Worm (Caenorhabditis elegans): ENCODE measurements around the gene aff-1.

The aff-1 gene

DNA sequence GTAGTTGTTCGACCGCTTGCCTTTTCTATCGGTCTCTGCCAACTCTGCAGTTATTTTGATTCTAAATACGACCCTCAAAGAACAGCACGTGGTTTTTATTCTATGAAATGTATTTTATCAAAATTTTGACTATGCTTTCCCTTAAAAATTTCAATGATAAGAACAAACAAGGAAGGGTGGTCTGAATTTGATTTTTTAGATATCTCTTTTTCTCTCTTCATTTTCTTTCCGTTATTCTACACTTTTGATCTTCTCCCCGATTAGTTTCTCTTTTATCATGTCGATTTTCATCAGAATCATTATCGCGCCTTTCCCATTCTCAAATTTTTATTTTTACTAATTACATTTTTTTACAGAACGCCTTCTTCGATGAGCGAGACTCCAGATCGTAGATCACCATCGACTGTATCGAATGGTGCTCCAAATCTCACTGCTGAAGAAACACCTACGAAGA is 18.5 kb downstream of the aff-1 start:
- TF ChIP-seq elt-2 (tag; optimal IDR thresholded peaks at IDR 0.05) (peak; percentile 39), zag-1 (tag; optimal IDR thresholded peaks at IDR 0.05) (no peak)

DNA sequence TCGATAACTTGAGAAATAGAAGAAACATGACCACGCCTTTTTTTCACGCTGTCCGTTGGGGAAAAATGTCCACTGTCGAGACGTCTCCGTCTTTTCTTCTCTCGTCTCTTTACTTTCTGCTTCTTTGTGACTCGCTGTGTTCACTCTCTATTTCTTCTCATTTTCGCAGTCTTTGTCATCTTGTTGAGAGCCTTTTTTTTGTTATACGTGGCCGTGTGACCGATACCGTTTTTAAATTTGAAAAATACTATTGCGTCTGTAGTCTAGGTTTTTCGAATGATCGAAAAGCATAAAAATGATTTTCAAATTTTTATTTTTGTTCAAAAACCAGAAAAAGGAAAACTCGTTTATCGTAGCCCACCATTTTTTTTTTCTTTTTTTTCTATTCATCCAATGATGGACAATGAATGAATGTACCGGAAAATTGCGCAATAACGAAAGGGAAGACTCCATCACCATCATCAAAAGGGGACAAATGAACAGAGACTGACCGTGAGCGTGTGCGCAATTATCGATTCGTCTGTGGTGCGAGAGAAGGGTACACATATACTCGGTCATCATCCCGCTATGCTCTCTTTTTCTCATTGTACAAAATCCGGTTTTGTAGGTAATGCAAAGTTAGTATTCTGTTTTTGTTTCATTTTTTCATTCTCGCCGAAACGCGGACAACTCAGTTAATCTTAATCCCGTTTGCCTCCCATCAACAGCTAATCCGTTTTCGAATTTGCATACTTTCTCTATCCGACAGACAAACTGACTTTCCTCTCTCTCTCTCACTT is 19.1 kb downstream of the aff-1 start:
- TF ChIP-seq nhr-25 (tag; optimal IDR thresholded peaks at IDR 0.05) (no peak), sea-2 (GFP tag; optimal IDR thresholded peaks at IDR 0.05) (no peak), nhr-67 (tag; optimal IDR thresholded peaks at IDR 0.05) (no peak), fos-1 (tag; optimal IDR thresholded peaks at IDR 0.05) (no peak), eor-1 (tag; optimal IDR thresholded peaks at IDR 0.05) (no peak), egl-5 (tag; optimal IDR thresholded peaks at IDR 0.05) (no peak), snpc-4 (tag; optimal IDR thresholded peaks at IDR 0.05) (no peak), elt-2 (tag; optimal IDR thresholded peaks at IDR 0.05) (no peak), elt-1 (tag; optimal IDR thresholded peaks at IDR 0.05) (no peak), lin-15B (tag; optimal IDR thresholded peaks at IDR 0.05) (no peak), nhr-23 (tag; optimal IDR thresholded peaks at IDR 0.05) (peak; percentile 41), nhr-11 (tag; optimal IDR thresholded peaks at IDR 0.05) (no peak), ztf-11 (tag; optimal IDR thresholded peaks at IDR 0.05) (no peak), fkh-2 (tag; optimal IDR thresholded peaks at IDR 0.05) (no peak), nhr-12 (tag; optimal IDR thresholded peaks at IDR 0.05) (no peak), nfya-1 (tag; optimal IDR thresholded peaks at IDR 0.05; ENCODE audit: insufficient read depth) (peak; percentile 17), pqm-1 (tag; optimal IDR thresholded peaks at IDR 0.05) (no peak), tbx-2 (tag; optimal IDR thresholded peaks at IDR 0.05) (no peak), fkh-10 (GFP tag; optimal IDR thresholded peaks at IDR 0.05) (no peak), ztf-4 (tag; optimal IDR thresholded peaks at IDR 0.05) (no peak), unc-39 (tag; optimal IDR thresholded peaks at IDR 0.05) (no peak), nhr-237 (tag; optimal IDR thresholded peaks at IDR 0.05) (no peak), pha-4 (tag; optimal IDR thresholded peaks at IDR 0.05) (peak; percentile 69), ceh-82 (tag; optimal IDR thresholded peaks at IDR 0.05) (no peak)

DNA sequence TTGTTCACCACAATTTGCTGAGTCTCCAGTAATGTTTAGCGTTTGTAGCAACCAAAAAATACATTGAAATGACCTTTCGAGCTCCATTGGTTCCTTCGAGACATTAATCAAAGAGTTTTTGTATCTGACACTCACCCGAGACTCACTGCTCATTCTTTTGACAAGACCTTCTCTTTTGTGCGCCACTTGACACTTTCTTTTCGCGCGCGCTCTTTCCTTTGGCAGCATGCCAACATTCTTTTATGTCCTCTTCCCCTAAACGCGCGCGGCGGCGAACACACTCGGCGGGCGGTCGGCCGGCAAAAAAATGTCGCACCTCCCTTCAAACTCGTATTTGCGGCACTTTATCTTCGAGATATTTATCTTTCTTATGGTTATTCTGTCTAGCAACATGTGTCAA is 19.9 kb downstream of the aff-1 start:
- TF ChIP-seq unc-62 (GFP tag; optimal IDR thresholded peaks at IDR 0.05) (peak; percentile 76), ceh-9 (tag; optimal IDR thresholded peaks at IDR 0.05) (no peak), elt-2 (tag; optimal IDR thresholded peaks at IDR 0.05) (no peak), egl-27 (tag; optimal IDR thresholded peaks at IDR 0.05) (peak; percentile 31), nhr-25 (tag; optimal IDR thresholded peaks at IDR 0.05) (peak; percentile 1), pha-4 (tag; optimal IDR thresholded peaks at IDR 0.05) (peak; percentile 27), hmg-11 (tag; optimal IDR thresholded peaks at IDR 0.05) (peak; percentile 27), aly-2 (tag; optimal IDR thresholded peaks at IDR 0.05) (no peak), nfya-1 (tag; optimal IDR thresholded peaks at IDR 0.05; ENCODE audit: insufficient read depth) (peak; percentile 28), lin-39 (tag; optimal IDR thresholded peaks at IDR 0.05) (peak; percentile 73)

- TF ChIP-seq lin-39 (tag; optimal IDR thresholded peaks at IDR 0.05) (no peak), egl-5 (tag; optimal IDR thresholded peaks at IDR 0.05) (peak; percentile 49)
Measured at ce11 chrII:6843211-6843610, 20.3 kb downstream of the aff-1 start.

DNA sequence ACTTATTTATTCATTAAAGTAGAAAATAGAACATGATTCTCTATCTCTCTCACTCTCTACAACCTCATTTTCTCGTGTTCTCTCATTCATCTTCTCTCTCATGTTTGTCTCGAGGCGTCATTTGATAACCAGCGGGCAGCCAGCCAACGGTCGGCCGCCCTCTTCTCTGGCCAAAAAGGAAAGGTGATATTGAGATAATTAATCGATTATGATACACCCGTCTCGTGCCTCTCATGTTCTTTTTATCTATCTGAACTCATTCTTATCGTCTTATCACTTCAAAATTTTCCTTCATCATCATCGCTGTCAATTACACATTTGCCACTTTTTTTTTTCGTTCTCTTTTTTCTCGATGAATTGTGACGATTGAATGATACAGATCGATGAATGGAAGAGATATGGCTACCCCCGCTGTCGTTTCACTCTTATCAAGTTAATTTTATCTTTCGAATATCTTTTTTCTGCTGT is 20.9 kb downstream of the aff-1 start:
- TF ChIP-seq elt-2 (tag; optimal IDR thresholded peaks at IDR 0.05) (peak; percentile 100), hmg-11 (tag; optimal IDR thresholded peaks at IDR 0.05) (peak; percentile 37), R02D3.7 (tag; optimal IDR thresholded peaks at IDR 0.05) (peak; percentile 54), jun-1 (tag; optimal IDR thresholded peaks at IDR 0.05) (peak; percentile 87), mdl-1 (tag; optimal IDR thresholded peaks at IDR 0.05) (peak; percentile 56), ceh-28 (tag; optimal IDR thresholded peaks at IDR 0.05) (peak; percentile 90), nhr-76 (tag; optimal IDR thresholded peaks at IDR 0.05) (peak; percentile 44), unc-62 (GFP tag; optimal IDR thresholded peaks at IDR 0.05) (peak; percentile 73), tbx-2 (tag; optimal IDR thresholded peaks at IDR 0.05) (peak; percentile 83), ama-1 (optimal IDR thresholded peaks at IDR 0.05) (peak; percentile 31), nfya-1 (tag; optimal IDR thresholded peaks at IDR 0.05; ENCODE audit: insufficient read depth) (peak; percentile 85), nhr-43 (tag; optimal IDR thresholded peaks at IDR 0.05; ENCODE audit: poor library complexity, severe bottlenecking) (peak; percentile 95), lin-15B (tag; optimal IDR thresholded peaks at IDR 0.05) (no peak), pqm-1 (tag; optimal IDR thresholded peaks at IDR 0.05) (peak; percentile 95), lsy-12 (tag; optimal IDR thresholded peaks at IDR 0.05) (peak; percentile 73), elt-3 (tag; optimal IDR thresholded peaks at IDR 0.05) (peak; percentile 73 to 97 (median 76)), unc-39 (tag; optimal IDR thresholded peaks at IDR 0.05) (no peak), egl-5 (tag; optimal IDR thresholded peaks at IDR 0.05) (no peak), ztf-11 (tag; optimal IDR thresholded peaks at IDR 0.05) (no peak), aly-2 (tag; optimal IDR thresholded peaks at IDR 0.05) (no peak), pha-4 (tag; optimal IDR thresholded peaks at IDR 0.05) (peak; percentile 93), fkh-2 (tag; optimal IDR thresholded peaks at IDR 0.05) (no peak), lin-39 (tag; optimal IDR thresholded peaks at IDR 0.05) (peak; percentile 49), skn-1 (tag; optimal IDR thresholded peaks at IDR 0.05) (peak; percentile 73), fos-1 (tag; optimal IDR thresholded peaks at IDR 0.05) (peak; percentile 36), egl-27 (tag; optimal IDR thresholded peaks at IDR 0.05) (peak; percentile 99), snpc-4 (tag; optimal IDR thresholded peaks at IDR 0.05) (peak; percentile 84), eor-1 (tag; optimal IDR thresholded peaks at IDR 0.05) (no peak), nhr-23 (tag; optimal IDR thresholded peaks at IDR 0.05) (peak; percentile 94)

Data from whole organism, L3 larva.